Fruit fly (Drosophila melanogaster) whole organism, adult: ENCODE results near the gene CG34130.

ENCODE experiments used
- CG11617 ChIP-seq: fragments of 200-800 bp; sonication (Bioruptor generic); optimal IDR thresholded peaks from 2 replicates; lab custom pipeline; 2017; ENCODE audit warnings: mild to moderate bottlenecking, missing biosample characterization, missing genetic modification reagents, missing genetic modification characterization
- CG33017 ChIP-seq: fragments of 200-800 bp; sonication (Bioruptor generic); optimal IDR thresholded peaks from 2 replicates; lab custom pipeline; 2018; ENCODE audit warnings: missing biosample characterization, mild to moderate bottlenecking, missing genetic modification characterization, moderate library complexity
- Mnt ChIP-seq: fragments of 200-800 bp; sonication (Bioruptor generic); optimal IDR thresholded peaks from 2 replicates; lab custom pipeline; 2016; ENCODE audit warnings: missing biosample characterization, mild to moderate bottlenecking, missing genetic modification characterization
- kay ChIP-seq: fragments of 200-800 bp; sonication (Bioruptor generic); peaks from one replicate; lab custom pipeline; 2016; ENCODE audit warnings: missing biosample characterization, missing genetic modification characterization, borderline replicate concordance

- TF ChIP-seq Mnt (GFP tag; lab: Kevin White, UChicago): no peak
- TF ChIP-seq CG11617 (GFP tag; lab: Kevin White, UChicago): no peak
- no peak for TF ChIP-seq CG33017 (tag; lab: Kevin White, UChicago)
- no peak for TF ChIP-seq kay (GFP tag; lab: Kevin White, UChicago)
These were observed 17.7 kb downstream of the CG34130 start for dm6 chr3R:26172040-26172439.
